Worm (Caenorhabditis elegans): ENCODE data around the gene mks-5.

Gene mks-5

ce11 chrII:10731552-10731951 is 11.5 kb downstream of the mks-5 start, which contains the start of gene glb-12:
Gene glb-12, minus strand, starts transcription at chrII:10731652.
- TF ChIP-seq F23B12.7 (tag; optimal IDR thresholded peaks at IDR 0.05; ENCODE audit: insufficient read depth) (no peak), nhr-27 (tag; optimal IDR thresholded peaks at IDR 0.05) (no peak), hsf-1 (GFP tag; IDR thresholded peaks at IDR 0.05) (no peak), C17E4.6 (GFP tag; IDR thresholded peaks at IDR 0.05) (no peak), ceh-100 (GFP tag; IDR thresholded peaks at IDR 0.05) (no peak), nhr-90 (tag; optimal IDR thresholded peaks at IDR 0.05) (no peak), dpl-1 (GFP tag; optimal IDR thresholded peaks at IDR 0.05) (no peak), dox-1 (GFP tag; IDR thresholded peaks at IDR 0.05) (no peak), ceh-40 (GFP tag; IDR thresholded peaks at IDR 0.05) (no peak), zfh-2 (GFP tag; conservative IDR thresholded peaks at IDR 0.05) (no peak), B0336.3 (GFP tag; IDR thresholded peaks at IDR 0.05) (no peak), nfya-1 (tag; optimal IDR thresholded peaks at IDR 0.05; ENCODE audit: borderline replicate concordance, insufficient read depth) (no peak)

ce11 chrII:10737059-10737458 is 17.0 kb downstream of the mks-5 start, which contains the start of gene C52A11.3:
Gene C52A11.3, plus strand, starts transcription at chrII:10737359.
- TF ChIP-seq ztf-22 (GFP tag; optimal IDR thresholded peaks at IDR 0.05) (no peak), madf-6 (GFP tag; IDR thresholded peaks at IDR 0.05) (no peak), akir-1 (GFP tag; optimal IDR thresholded peaks at IDR 0.05) (no peak), ekl-4 (GFP tag; IDR thresholded peaks at IDR 0.05) (no peak), hrde-1 (tag; optimal IDR thresholded peaks at IDR 0.05; ENCODE audit: borderline replicate concordance) (no peak), lin-26 (GFP tag; IDR thresholded peaks at IDR 0.05) (no peak), D2030.7 (GFP tag; IDR thresholded peaks at IDR 0.05) (no peak), lin-35 (GFP tag; optimal IDR thresholded peaks at IDR 0.05) (no peak), zim-3 (tag; optimal IDR thresholded peaks at IDR 0.05) (no peak), rec-8 (tag; optimal IDR thresholded peaks at IDR 0.05) (no peak), madf-8 (GFP tag; conservative IDR thresholded peaks at IDR 0.05) (no peak), athp-1 (tag; optimal IDR thresholded peaks at IDR 0.05) (no peak), nhr-27 (tag; optimal IDR thresholded peaks at IDR 0.05) (no peak), F49E8.2 (tag; optimal IDR thresholded peaks at IDR 0.05; ENCODE audit: insufficient read depth) (no peak), cebp-1 (GFP tag; IDR thresholded peaks at IDR 0.05) (no peak), cebp-1 (tag; optimal IDR thresholded peaks at IDR 0.05) (no peak), F22D6.2 (tag; optimal IDR thresholded peaks at IDR 0.05) (no peak), Y53F4B.3 (GFP tag; IDR thresholded peaks at IDR 0.05) (no peak), lin-40 (tag; optimal IDR thresholded peaks at IDR 0.05) (no peak)

ce11 chrII:10744801-10745200 is 24.8 kb downstream of the mks-5 start:
- no peak for TF ChIP-seq F57C9.4 (tag; optimal IDR thresholded peaks at IDR 0.05)
- TF ChIP-seq ceh-27 (GFP tag; optimal IDR thresholded peaks at IDR 0.05): no peak
- TF ChIP-seq cebp-1 (GFP tag; IDR thresholded peaks at IDR 0.05): no peak
- peak; percentile 8 for TF ChIP-seq cebp-1 (tag; optimal IDR thresholded peaks at IDR 0.05)
- peak; percentile 59 for TF ChIP-seq madf-10 (tag; optimal IDR thresholded peaks at IDR 0.05)
- TF ChIP-seq hmg-1.2 (GFP tag; IDR thresholded peaks at IDR 0.05): peak; percentile 23; the same call in 1 of the 2 replicates
- peak; percentile 45 for TF ChIP-seq zfh-2 (GFP tag; conservative IDR thresholded peaks at IDR 0.05)
- TF ChIP-seq attf-3 (GFP tag; conservative IDR thresholded peaks at IDR 0.05): no peak
- TF ChIP-seq nfya-2 (GFP tag; IDR thresholded peaks at IDR 0.05): no peak
- TF ChIP-seq ztf-25 (GFP tag; IDR thresholded peaks at IDR 0.05): no peak
- no peak for TF ChIP-seq him-1 (tag; optimal IDR thresholded peaks at IDR 0.05)

Data from whole organism, young adult.